Fruit fly (Drosophila melanogaster): ENCODE measurements around the gene CG11841.

The CG11841 gene

DNA sequence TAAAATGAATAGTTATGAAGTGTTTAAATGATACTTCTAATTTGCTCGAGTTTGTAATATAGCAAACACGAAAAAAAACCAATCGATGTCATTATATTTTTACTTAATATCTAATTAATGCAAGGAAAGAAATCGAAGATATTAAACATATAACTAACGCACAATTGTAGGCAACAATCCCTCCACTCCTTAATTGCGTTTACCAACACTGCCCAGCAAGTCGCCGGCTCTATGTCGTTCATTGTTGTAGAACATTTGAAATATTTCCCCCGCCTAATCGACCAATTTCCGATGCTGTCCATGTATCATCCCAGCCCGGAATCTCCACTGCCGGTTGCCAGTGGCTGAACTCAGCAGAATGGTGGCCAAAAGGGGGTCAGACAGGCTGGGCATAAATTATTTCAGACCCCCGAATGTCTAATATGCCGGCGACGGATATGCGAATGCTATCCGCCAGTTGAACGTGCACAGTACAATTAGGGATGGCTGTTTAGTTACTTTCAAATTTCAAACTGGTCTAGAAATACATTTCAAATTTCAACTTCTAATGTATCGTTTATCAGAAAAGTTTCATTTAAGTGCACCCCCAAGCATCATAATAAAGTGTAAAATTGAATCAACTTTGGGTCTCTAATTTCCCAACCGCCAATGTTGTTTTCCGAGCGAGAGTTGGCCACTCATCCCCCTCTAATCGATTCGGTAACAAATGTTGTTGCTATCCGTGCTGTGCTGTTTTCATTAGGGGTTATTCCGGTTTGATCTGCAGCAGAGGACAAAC, 17.8 kb downstream of the CG11841 start (continued):
- TF ChIP-seq Ptx1 (GFP tag; IDR thresholded peaks at IDR 0.05) (0 out of 2 replicates have a peak, but pooled peaks have one; percentile 38), CG8388 (GFP tag; optimal IDR thresholded peaks at IDR 0.05) (peak; percentile 13), ems (GFP tag; optimal IDR thresholded peaks at IDR 0.05) (no peak), CG1603 (tag; optimal IDR thresholded peaks at IDR 0.05) (peak; percentile 61), CG7372 (GFP tag; IDR thresholded peaks at IDR 0.05) (0 out of 2 replicates have a peak, but pooled peaks have one; percentile 11), Tbp (GFP tag; optimal IDR thresholded peaks at IDR 0.05) (no peak), corto (GFP tag; optimal IDR thresholded peaks at IDR 0.05) (peak; percentile 29), CG1602 (GFP tag; optimal IDR thresholded peaks at IDR 0.05) (no peak), esg (GFP tag; conservative IDR thresholded peaks at IDR 0.05) (peak; percentile 40), wek (GFP tag; optimal IDR thresholded peaks at IDR 0.05) (no peak), dimm (GFP tag; IDR thresholded peaks at IDR 0.05) (no peak), CG4617 (GFP tag; optimal IDR thresholded peaks at IDR 0.05; ENCODE audit: borderline replicate concordance) (no peak), ind (GFP tag; optimal IDR thresholded peaks at IDR 0.05) (peak; percentile 33), CG30403 (GFP tag; optimal IDR thresholded peaks at IDR 0.05) (peak; percentile 34), ab (GFP tag; optimal IDR thresholded peaks at IDR 0.05) (no peak), gt (GFP tag; IDR thresholded peaks at IDR 0.05) (no peak), exex (tag; optimal IDR thresholded peaks at IDR 0.05) (peak; percentile 14), TFAM (GFP tag; optimal IDR thresholded peaks at IDR 0.05) (no peak), CG7271 (tag; optimal IDR thresholded peaks at IDR 0.05) (no peak), amos (GFP tag; IDR thresholded peaks at IDR 0.05; ENCODE audit: partially characterized antibody) (no peak), vnd (GFP tag; IDR thresholded peaks at IDR 0.05; ENCODE audit: partially characterized antibody) (no peak), CG18764 (GFP tag; optimal IDR thresholded peaks at IDR 0.05) (no peak), maf-S (GFP tag; optimal IDR thresholded peaks at IDR 0.05) (peak; percentile 30), fru (optimal IDR thresholded peaks at IDR 0.05) (no peak), CG10274 (GFP tag; optimal IDR thresholded peaks at IDR 0.05) (peak; percentile 3), sna (GFP tag; IDR thresholded peaks at IDR 0.05; ENCODE audit: partially characterized antibody) (no peak), CG1529 (GFP tag; optimal IDR thresholded peaks at IDR 0.05) (no peak), CG7839 (tag; optimal IDR thresholded peaks at IDR 0.05) (peak; percentile 59), gsb-n (tag; optimal IDR thresholded peaks at IDR 0.05) (no peak), CG9609 (GFP tag; optimal IDR thresholded peaks at IDR 0.05) (no peak), CG7556 (GFP tag; optimal IDR thresholded peaks at IDR 0.05) (peak; percentile 57), cg (GFP tag; optimal IDR thresholded peaks at IDR 0.05) (no peak), pum (GFP tag; optimal IDR thresholded peaks at IDR 0.05) (no peak), HLH4C (GFP tag; IDR thresholded peaks at IDR 0.05; ENCODE audit: partially characterized antibody) (no peak), CG8765 (GFP tag; IDR thresholded peaks at IDR 0.05) (no peak), ham (GFP tag; IDR thresholded peaks at IDR 0.05) (no peak), Nf-YC (tag; optimal IDR thresholded peaks at IDR 0.05) (no peak), CG10366 (GFP tag; IDR thresholded peaks at IDR 0.05) (peak; percentile 21; the same call in 1 of the 2 replicates), fd102C (GFP tag; optimal IDR thresholded peaks at IDR 0.05) (no peak), ato (GFP tag; IDR thresholded peaks at IDR 0.05; ENCODE audit: partially characterized antibody) (no peak), Sry-δ (GFP tag; optimal IDR thresholded peaks at IDR 0.05) (peak; percentile 1), cato (GFP tag; optimal IDR thresholded peaks at IDR 0.05; ENCODE audit: borderline replicate concordance) (no peak), hbn (GFP tag; IDR thresholded peaks at IDR 0.05; ENCODE audit: partially characterized antibody) (no peak), CG3281 (GFP tag; optimal IDR thresholded peaks at IDR 0.05) (peak; percentile 49), kah (GFP tag; optimal IDR thresholded peaks at IDR 0.05) (no peak), ATbp (GFP tag; optimal IDR thresholded peaks at IDR 0.05) (peak; percentile 38), CG34224 (GFP tag; IDR thresholded peaks at IDR 0.05; ENCODE audit: partially characterized antibody) (no peak), row (GFP tag; IDR thresholded peaks at IDR 0.05) (peak; percentile 64), h (optimal IDR thresholded peaks at IDR 0.05) (no peak), CG15696 (tag; optimal IDR thresholded peaks at IDR 0.05) (peak; percentile 6)
